Fruit fly (Drosophila melanogaster): ENCODE measurements around the gene CG43673.

The CG43673 gene

DNA sequence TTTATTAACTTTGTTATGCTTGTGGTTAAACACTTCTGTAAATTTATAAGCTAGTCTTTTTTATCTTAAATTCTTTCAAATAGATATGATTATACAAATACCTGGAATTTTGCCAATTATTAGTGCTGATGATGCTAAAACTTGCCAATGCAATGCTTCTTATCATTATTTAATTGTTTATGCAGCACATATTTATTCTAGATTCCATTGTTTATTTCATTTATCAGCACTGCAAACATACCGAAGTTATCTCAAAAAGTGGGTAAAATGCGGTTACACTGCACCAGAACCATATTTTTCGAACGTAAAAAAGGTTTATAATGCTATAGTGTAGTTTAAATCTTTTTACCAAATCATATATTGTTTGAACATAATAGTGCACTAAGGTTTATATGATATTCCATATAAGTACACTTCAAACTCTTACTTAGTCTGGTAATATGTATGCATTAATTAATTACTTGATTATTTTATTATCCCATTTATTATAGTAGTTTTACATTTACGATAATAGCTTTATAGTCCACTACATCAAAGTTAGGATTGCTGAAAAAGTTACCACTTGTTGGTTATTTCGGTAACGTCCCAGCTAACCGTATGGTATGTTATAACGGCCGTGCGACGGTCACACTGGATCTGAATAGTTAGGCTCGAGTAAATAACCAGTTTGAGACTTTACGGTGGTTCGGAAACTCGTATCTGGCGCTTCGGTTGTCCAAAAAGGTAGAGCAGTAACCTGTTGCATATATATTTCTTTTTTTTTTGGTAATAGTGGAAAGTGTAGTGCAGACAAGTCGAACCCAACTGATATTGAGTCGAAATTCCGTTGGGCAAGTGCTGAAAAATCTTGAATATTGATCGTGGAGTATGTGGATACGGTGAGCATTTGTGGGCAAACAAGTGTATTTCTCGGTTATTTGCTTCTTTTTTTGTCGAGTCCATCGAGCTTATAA, 9.6 kb downstream of the CG43673 start, which contains the start of gene Rhp (continued):
- no peak for TF ChIP-seq HmgD (GFP tag; optimal IDR thresholded peaks at IDR 0.05)
- TF ChIP-seq Dip2 (GFP tag; IDR thresholded peaks at IDR 0.05), result no peak
- peak; percentile 6 for TF ChIP-seq CG6254 (GFP tag; optimal IDR thresholded peaks at IDR 0.05)
- TF ChIP-seq CG15073 (GFP tag; optimal IDR thresholded peaks at IDR 0.05), result no peak
- TF ChIP-seq CG15514 (GFP tag; optimal IDR thresholded peaks at IDR 0.05), result peak; percentile 23
- TF ChIP-seq Atf6 (GFP tag; IDR thresholded peaks at IDR 0.05), result no peak
- TF ChIP-seq oc (tag; optimal IDR thresholded peaks at IDR 0.05), result no peak
- no peak for TF ChIP-seq CkIIα-i1 (GFP tag; IDR thresholded peaks at IDR 0.05)
- TF ChIP-seq croc (GFP tag; conservative IDR thresholded peaks at IDR 0.05), result no peak
- TF ChIP-seq pb (GFP tag; optimal IDR thresholded peaks at IDR 0.05), result no peak
- TF ChIP-seq Tbp (GFP tag; optimal IDR thresholded peaks at IDR 0.05), result no peak
- TF ChIP-seq bsh (GFP tag; optimal IDR thresholded peaks at IDR 0.05), result peak in 1 of 2 experiments; percentile 65
- no peak for TF ChIP-seq CG12744 (GFP tag; optimal IDR thresholded peaks at IDR 0.05)
- no peak for TF ChIP-seq CG30431 (GFP tag; optimal IDR thresholded peaks at IDR 0.05)
- no peak for TF ChIP-seq CG4282 (GFP tag; optimal IDR thresholded peaks at IDR 0.05)
- TF ChIP-seq CG7839 (tag; optimal IDR thresholded peaks at IDR 0.05), result no peak
- TF ChIP-seq CG4404 (GFP tag; IDR thresholded peaks at IDR 0.05), result no peak
- TF ChIP-seq onecut (GFP tag; IDR thresholded peaks at IDR 0.05), result peak; percentile 49
- TF ChIP-seq dan (GFP tag; IDR thresholded peaks at IDR 0.05), result no peak
- TF ChIP-seq CG1602 (GFP tag; optimal IDR thresholded peaks at IDR 0.05), result no peak
- peak; percentile 73 for TF ChIP-seq CG1603 (tag; optimal IDR thresholded peaks at IDR 0.05)
- no peak for TF ChIP-seq inv (GFP tag; IDR thresholded peaks at IDR 0.05; ENCODE audit: partially characterized antibody)
- no peak for TF ChIP-seq tgo (GFP tag; IDR thresholded peaks at IDR 0.05)
- TF ChIP-seq cad (GFP tag; optimal IDR thresholded peaks at IDR 0.05), result no peak
- no peak for TF ChIP-seq gt (GFP tag; IDR thresholded peaks at IDR 0.05)
- no peak for TF ChIP-seq CG10462 (GFP tag; optimal IDR thresholded peaks at IDR 0.05)
- TF ChIP-seq CG10274 (GFP tag; optimal IDR thresholded peaks at IDR 0.05), result no peak
- no peak for TF ChIP-seq CG31441 (GFP tag; IDR thresholded peaks at IDR 0.05)
- TF ChIP-seq CG10543 (GFP tag; optimal IDR thresholded peaks at IDR 0.05), result peak; percentile 56
- TF ChIP-seq CG17912 (GFP tag; optimal IDR thresholded peaks at IDR 0.05), result peak; percentile 38
- no peak for TF ChIP-seq CHES-1-like (GFP tag; optimal IDR thresholded peaks at IDR 0.05)
- TF ChIP-seq Mad (GFP tag; optimal IDR thresholded peaks at IDR 0.05), result no peak
- TF ChIP-seq ewg (GFP tag; optimal IDR thresholded peaks at IDR 0.05), result no peak
- peak; percentile 25; the same call in 1 of the 2 replicates for TF ChIP-seq CG13287 (GFP tag; IDR thresholded peaks at IDR 0.05; ENCODE audit: partially characterized antibody)
- TF ChIP-seq Med (GFP tag), result peak; percentile 76
- TF ChIP-seq Myb (GFP tag; optimal IDR thresholded peaks at IDR 0.05), result peak; percentile 19
- TF ChIP-seq Gsc (GFP tag; IDR thresholded peaks at IDR 0.05), result no peak
- no peak; the same call in 2 of the 3 replicates for TF ChIP-seq B-H1 (GFP tag; IDR thresholded peaks at IDR 0.05)
- TF ChIP-seq cas (GFP tag; IDR thresholded peaks at IDR 0.05), result no peak
- TF ChIP-seq ara (GFP tag; IDR thresholded peaks at IDR 0.05), result no peak
- TF ChIP-seq CG17568 (GFP tag; optimal IDR thresholded peaks at IDR 0.05), result no peak
- no peak for TF ChIP-seq CG10654 (GFP tag; optimal IDR thresholded peaks at IDR 0.05)
- TF ChIP-seq ac (GFP tag; optimal IDR thresholded peaks at IDR 0.05), result peak; percentile 19
- no peak for TF ChIP-seq lmd (GFP tag; IDR thresholded peaks at IDR 0.05)
- no peak for TF ChIP-seq CG7928 (GFP tag; optimal IDR thresholded peaks at IDR 0.05)
- no peak for TF ChIP-seq hth (optimal IDR thresholded peaks at IDR 0.05)
- no peak for TF ChIP-seq CG12769 (tag; optimal IDR thresholded peaks at IDR 0.05)
- no peak for TF ChIP-seq sens-2 (GFP tag; IDR thresholded peaks at IDR 0.05)
- TF ChIP-seq Mrtf (GFP tag; IDR thresholded peaks at IDR 0.05), result no peak
- peak; percentile 45 for TF ChIP-seq Nf-YC (tag; optimal IDR thresholded peaks at IDR 0.05)
